Worm (Caenorhabditis elegans): Measurements from ENCODE around the gene Y82E9BL.19.

The Y82E9BL.19 gene

ce11 chrIII:1295149-1295716 lies 36.6 kb upstream of the Y82E9BL.19 start, which contains the start of gene fbxa-35:
TSS of gene fbxa-35 (plus strand) at chrIII:1295666.
- TF ChIP-seq elt-2 (tag; optimal IDR thresholded peaks at IDR 0.05) (peak; percentile 65), hlh-15 (tag; optimal IDR thresholded peaks at IDR 0.05) (no peak)

- TF ChIP-seq pros-1 (tag; optimal IDR thresholded peaks at IDR 0.05) = no peak
- TF ChIP-seq sdc-2 (tag; optimal IDR thresholded peaks at IDR 0.05) = no peak
- no peak for TF ChIP-seq hlh-8 (tag; optimal IDR thresholded peaks at IDR 0.05)
- TF ChIP-seq ceh-14 (tag; optimal IDR thresholded peaks at IDR 0.05) = no peak
- no peak for TF ChIP-seq ceh-24 (tag; optimal IDR thresholded peaks at IDR 0.05)
- no peak for TF ChIP-seq pat-9 (tag; optimal IDR thresholded peaks at IDR 0.05)
- TF ChIP-seq pax-1 (tag; optimal IDR thresholded peaks at IDR 0.05) = no peak
- TF ChIP-seq ceh-22 (tag; optimal IDR thresholded peaks at IDR 0.05) = no peak
- no peak for TF ChIP-seq ztf-16 (tag; optimal IDR thresholded peaks at IDR 0.05)
- no peak for TF ChIP-seq ceh-2 (tag; optimal IDR thresholded peaks at IDR 0.05)
- no peak for TF ChIP-seq ahr-1 (tag; optimal IDR thresholded peaks at IDR 0.05)
- no peak for TF ChIP-seq hlh-30 (tag; optimal IDR thresholded peaks at IDR 0.05; ENCODE audit: insufficient read depth)
- no peak for TF ChIP-seq unc-42 (tag; optimal IDR thresholded peaks at IDR 0.05)
- TF ChIP-seq nfya-1 (tag; optimal IDR thresholded peaks at IDR 0.05) = no peak
- TF ChIP-seq dmd-4 (tag; optimal IDR thresholded peaks at IDR 0.05; ENCODE audit: borderline replicate concordance) = no peak
- no peak for TF ChIP-seq npax-4 (tag; optimal IDR thresholded peaks at IDR 0.05)
- TF ChIP-seq ceh-45 (GFP tag; IDR thresholded peaks at IDR 0.05) = no peak
- no peak for TF ChIP-seq madf-2 (tag; optimal IDR thresholded peaks at IDR 0.05)
- no peak for TF ChIP-seq C08G9.2 (tag; optimal IDR thresholded peaks at IDR 0.05)
Observed at ce11 chrIII:1297604-1298003, 34.2 kb upstream of the Y82E9BL.19 start, which contains the start of gene fbxa-28. TSS of gene fbxa-28 (plus strand) at chrIII:1297904.

ce11 chrIII:1303414-1303813 lies 28.4 kb upstream of the Y82E9BL.19 start, which contains the start of gene fbxa-75:
TSS of gene fbxa-75 (plus strand) at chrIII:1303714.
- TF ChIP-seq ama-1 (optimal IDR thresholded peaks at IDR 0.05) (no peak), ets-4 (tag; optimal IDR thresholded peaks at IDR 0.05) (no peak), elt-4 (tag; optimal IDR thresholded peaks at IDR 0.05) (no peak)

ce11 chrIII:1307333-1307732 lies 24.5 kb upstream of the Y82E9BL.19 start:
- no peak for TF ChIP-seq lim-6 (tag; optimal IDR thresholded peaks at IDR 0.05)
- no peak for TF ChIP-seq K09A11.1 (tag; optimal IDR thresholded peaks at IDR 0.05; ENCODE audit: insufficient read depth)

- no peak for TF ChIP-seq fax-1 (tag; optimal IDR thresholded peaks at IDR 0.05)
- TF ChIP-seq nhr-232 (tag; optimal IDR thresholded peaks at IDR 0.05) = no peak
- TF ChIP-seq elt-2 (tag; optimal IDR thresholded peaks at IDR 0.05) = peak; percentile 9
Observed at ce11 chrIII:1308209-1308608, 23.6 kb upstream of the Y82E9BL.19 start, which contains the start of gene fbxa-79. TSS of gene fbxa-79 (minus strand) at chrIII:1308294.

- TF ChIP-seq pros-1 (tag; optimal IDR thresholded peaks at IDR 0.05) (no peak), mec-3 (tag; optimal IDR thresholded peaks at IDR 0.05; ENCODE audit: borderline replicate concordance) (no peak), hlh-30 (tag; optimal IDR thresholded peaks at IDR 0.05; ENCODE audit: insufficient read depth) (no peak), ceh-18 (tag; optimal IDR thresholded peaks at IDR 0.05) (no peak), pax-1 (tag; optimal IDR thresholded peaks at IDR 0.05) (no peak), fax-1 (tag; optimal IDR thresholded peaks at IDR 0.05) (no peak), npax-4 (tag; optimal IDR thresholded peaks at IDR 0.05) (no peak), nhr-11 (tag; optimal IDR thresholded peaks at IDR 0.05) (no peak), fkh-6 (tag; optimal IDR thresholded peaks at IDR 0.05) (no peak), madf-2 (tag; optimal IDR thresholded peaks at IDR 0.05) (no peak), nfya-1 (tag; optimal IDR thresholded peaks at IDR 0.05) (no peak), ceh-9 (tag; optimal IDR thresholded peaks at IDR 0.05) (no peak), ceh-31 (tag; optimal IDR thresholded peaks at IDR 0.05) (no peak), gmeb-2 (tag; optimal IDR thresholded peaks at IDR 0.05) (no peak), pha-4 (tag; optimal IDR thresholded peaks at IDR 0.05) (no peak), ceh-2 (tag; optimal IDR thresholded peaks at IDR 0.05) (no peak), unc-3 (GFP tag; conservative IDR thresholded peaks at IDR 0.05) (no peak), unc-3 (tag; optimal IDR thresholded peaks at IDR 0.05) (no peak), lin-11 (tag; optimal IDR thresholded peaks at IDR 0.05) (no peak), dmd-4 (tag; optimal IDR thresholded peaks at IDR 0.05; ENCODE audit: borderline replicate concordance) (no peak), ceh-34 (tag; optimal IDR thresholded peaks at IDR 0.05) (no peak)
Observed at ce11 chrIII:1308887-1309286, 22.9 kb upstream of the Y82E9BL.19 start, which contains the start of gene Y82E9BL.12. TSS of gene Y82E9BL.12 (plus strand) at chrIII:1309187.
